Fruit fly (Drosophila melanogaster) whole organism, embryonic: ENCODE measurements around the gene RpS12.

Experiments used
- CG10543 ChIP-seq: fragments of 200-800 bp; sonication (Bioruptor generic); optimal IDR thresholded peaks from 3 replicates; lab custom pipeline; 2017; ENCODE audit warnings: missing biosample characterization, mild to moderate bottlenecking, missing genetic modification characterization, moderate library complexity
- CG12236 ChIP-seq: fragments of 200-800 bp; sonication (Bioruptor generic); optimal IDR thresholded peaks from 2 replicates; lab custom pipeline; 2016; ENCODE audit warnings: missing biosample characterization, missing genetic modification characterization
- CG1647 ChIP-seq: fragments of 200-800 bp; sonication (Bioruptor generic); optimal IDR thresholded peaks from 3 replicates; lab custom pipeline; 2016; ENCODE audit warnings: missing biosample characterization, missing genetic modification characterization
- CG16863 ChIP-seq: fragments of 200-800 bp; sonication (Bioruptor generic); optimal IDR thresholded peaks from 3 replicates; lab custom pipeline; 2016; ENCODE audit warnings: missing biosample characterization, missing genetic modification characterization
- CG31388 ChIP-seq: fragments of 200-800 bp; sonication (Bioruptor generic); optimal IDR thresholded peaks from 2 replicates; lab custom pipeline; 2016; ENCODE audit warnings: missing biosample characterization, missing genetic modification characterization
- CG3281 ChIP-seq: fragments of 200-800 bp; sonication (Bioruptor generic); optimal IDR thresholded peaks from 3 replicates; lab custom pipeline; 2017; ENCODE audit warnings: missing biosample characterization, mild to moderate bottlenecking, missing genetic modification characterization
- CG33557 ChIP-seq: fragments of 200-800 bp; sonication (Bioruptor generic); optimal IDR thresholded peaks from 2 replicates; lab custom pipeline; 2019; ENCODE audit warnings: missing biosample characterization, mild to moderate bottlenecking, missing genetic modification characterization, moderate library complexity
- CG3838 ChIP-seq: fragments of 200-800 bp; sonication (Bioruptor generic); optimal IDR thresholded peaks from 3 replicates; lab custom pipeline; 2016; ENCODE audit warnings: missing biosample characterization, missing genetic modification characterization
- CG43689 ChIP-seq: fragments of 200-800 bp; sonication (Bioruptor generic); IDR thresholded peaks from 2 replicates; pipeline ENCODE4 v1.3.6; 2022; ENCODE audit warnings: missing biosample characterization, missing genetic modification characterization
- CG9727 ChIP-seq: fragments of 200-800 bp; sonication (Bioruptor generic); optimal IDR thresholded peaks from 3 replicates; lab custom pipeline; 2017; ENCODE audit warnings: missing biosample characterization, mild to moderate bottlenecking, missing genetic modification characterization
- CkIIα-i1 ChIP-seq: fragments of 200-800 bp; sonication (Bioruptor generic); IDR thresholded peaks from 2 replicates; pipeline ENCODE4 v1.3.6; 2022; ENCODE audit warnings: missing biosample characterization, missing genetic modification characterization
- Dek ChIP-seq: fragments of 200-800 bp; sonication (Bioruptor generic); optimal IDR thresholded peaks from 3 replicates; lab custom pipeline; 2019; ENCODE audit warnings: missing biosample characterization, mild to moderate bottlenecking, missing genetic modification characterization, moderate library complexity
- Dfd ChIP-seq, 2 experiments: fragments of >200 bp; optimal IDR thresholded peaks; 2 replicates each; lab custom pipeline; 2017; ENCODE audit warnings: missing biosample characterization in 2 of 2, missing genetic modification characterization in 2 of 2
- E2f2 ChIP-seq: fragments of 200-800 bp; sonication (Bioruptor generic); IDR thresholded peaks from 2 replicates; pipeline ENCODE4 v1.3.6; 2022; ENCODE audit warnings: missing biosample characterization, missing genetic modification characterization
- Fer2 ChIP-seq: fragments of 200-800 bp; sonication (Bioruptor generic); optimal IDR thresholded peaks from 2 replicates; lab custom pipeline; 2018; ENCODE audit warnings: missing biosample characterization, mild to moderate bottlenecking, missing genetic modification characterization, moderate library complexity
- HHEX ChIP-seq: fragments of 200-800 bp; sonication (Bioruptor generic); optimal IDR thresholded peaks from 3 replicates; lab custom pipeline; 2017; ENCODE audit warnings: missing biosample characterization, mild to moderate bottlenecking, missing genetic modification characterization, missing genetic modification reagents
- Hey ChIP-seq: fragments of 200-800 bp; sonication (Bioruptor generic); optimal IDR thresholded peaks from 3 replicates; lab custom pipeline; 2018; ENCODE audit warnings: missing biosample characterization, mild to moderate bottlenecking, missing genetic modification characterization
- NFAT ChIP-seq: fragments of 200-800 bp; sonication (Bioruptor generic); IDR thresholded peaks from 2 replicates; pipeline ENCODE4 v1.3.6; 2022; ENCODE audit warnings: missing biosample characterization, missing genetic modification characterization
- Nf-YA ChIP-seq: fragments of 200-800 bp; sonication (Bioruptor generic); IDR thresholded peaks from 2 replicates; pipeline ENCODE4 v1.3.6; 2022; ENCODE audit warnings: missing biosample characterization, missing genetic modification characterization
- NfI ChIP-seq: fragments of 200-800 bp; sonication (Bioruptor generic); optimal IDR thresholded peaks from 3 replicates; lab custom pipeline; 2018; ENCODE audit warnings: missing biosample characterization, mild to moderate bottlenecking, missing genetic modification characterization, moderate library complexity
- Oli ChIP-seq: fragments of 200-800 bp; sonication (Bioruptor generic); optimal IDR thresholded peaks from 2 replicates; lab custom pipeline; 2018; ENCODE audit warnings: missing biosample characterization, mild to moderate bottlenecking, missing genetic modification characterization, moderate library complexity
- Poxn ChIP-seq: fragments of 200-800 bp; sonication (Bioruptor generic); IDR thresholded peaks from 2 replicates; pipeline ENCODE4 v1.3.6; 2022; ENCODE audit warnings: missing biosample characterization, missing genetic modification characterization
- Rfx ChIP-seq: fragments of 200-800 bp; sonication (Bioruptor generic); IDR thresholded peaks from 2 replicates; pipeline ENCODE4 v1.3.6; 2022; ENCODE audit warnings: missing biosample characterization, missing genetic modification characterization
- Sox102F ChIP-seq: fragments of 200-800 bp; sonication (Bioruptor generic); optimal IDR thresholded peaks from 2 replicates; lab custom pipeline; 2018; ENCODE audit warnings: missing biosample characterization, mild to moderate bottlenecking, missing genetic modification characterization, moderate library complexity
- Xbp1 ChIP-seq: fragments of 200-800 bp; sonication (Bioruptor generic); optimal IDR thresholded peaks from 3 replicates; lab custom pipeline; 2016; ENCODE audit warnings: missing biosample characterization, mild to moderate bottlenecking, missing genetic modification characterization
- aop ChIP-seq: fragments of 200-800 bp; sonication (Bioruptor generic); IDR thresholded peaks from 2 replicates; pipeline ENCODE4 v1.3.6; 2022; ENCODE audit warnings: missing biosample characterization, missing genetic modification characterization
- bcd ChIP-seq: fragments of 200-800 bp; sonication (Bioruptor generic); optimal IDR thresholded peaks from 2 replicates; lab custom pipeline; 2017; ENCODE audit warnings: missing biosample characterization, mild to moderate bottlenecking, missing genetic modification characterization
- cad ChIP-seq: fragments of >200 bp; optimal IDR thresholded peaks from 2 replicates; lab custom pipeline; 2017; ENCODE audit warnings: missing biosample characterization, missing genetic modification characterization
- cato ChIP-seq: fragments of 200-800 bp; sonication (Bioruptor generic); optimal IDR thresholded peaks from 2 replicates; lab custom pipeline; 2016; ENCODE audit warnings: missing biosample characterization, missing genetic modification characterization, borderline replicate concordance
- chm ChIP-seq: fragments of 200-800 bp; sonication (Bioruptor generic); IDR thresholded peaks from 2 replicates; pipeline ENCODE4 v1.3.6; 2022; ENCODE audit warnings: missing biosample characterization, missing genetic modification characterization
- danr ChIP-seq: fragments of 200-800 bp; sonication (Bioruptor generic); IDR thresholded peaks from 2 replicates; pipeline ENCODE4 v1.3.6; 2022; ENCODE audit warnings: missing biosample characterization, missing genetic modification characterization
- dimm ChIP-seq: fragments of 200-800 bp; sonication (Bioruptor generic); IDR thresholded peaks from 2 replicates; pipeline ENCODE4 v1.3.6; 2022; ENCODE audit warnings: missing biosample characterization, missing genetic modification characterization
- dmrt11E ChIP-seq: fragments of 200-800 bp; sonication (Bioruptor generic); optimal IDR thresholded peaks from 3 replicates; lab custom pipeline; 2018; ENCODE audit warnings: missing biosample characterization, mild to moderate bottlenecking, missing genetic modification characterization, moderate library complexity
- en ChIP-seq: fragments of 200-800 bp; sonication (Bioruptor generic); optimal IDR thresholded peaks from 2 replicates; lab custom pipeline; 2016; ENCODE audit warnings: missing biosample characterization, missing genetic modification characterization
- esg ChIP-seq: fragments of 200-800 bp; sonication (Bioruptor generic); conservative IDR thresholded peaks from 2 replicates; pipeline ENCODE4 v1.3.6; 2022; ENCODE audit warnings: missing biosample characterization, missing genetic modification characterization
- fd102C ChIP-seq: fragments of 200-800 bp; sonication (Bioruptor generic); optimal IDR thresholded peaks from 2 replicates; lab custom pipeline; 2018; ENCODE audit warnings: missing biosample characterization, mild to moderate bottlenecking, missing genetic modification characterization, moderate library complexity
- fd3F ChIP-seq: fragments of 200-800 bp; sonication (Bioruptor generic); optimal IDR thresholded peaks from 2 replicates; lab custom pipeline; 2018; ENCODE audit warnings: missing biosample characterization, mild to moderate bottlenecking, missing genetic modification characterization, moderate library complexity
- gcm2 ChIP-seq: fragments of 200-800 bp; sonication (Bioruptor generic); optimal IDR thresholded peaks from 2 replicates; lab custom pipeline; 2016; ENCODE audit warnings: missing biosample characterization, missing genetic modification characterization
- luna ChIP-seq: fragments of 200-800 bp; sonication (Bioruptor generic); optimal IDR thresholded peaks from 2 replicates; lab custom pipeline; 2016; ENCODE audit warnings: missing biosample characterization, missing genetic modification characterization
- nom ChIP-seq: fragments of 200-800 bp; sonication (Bioruptor generic); optimal IDR thresholded peaks from 2 replicates; lab custom pipeline; 2017; ENCODE audit warnings: missing biosample characterization, missing genetic modification characterization, mild to moderate bottlenecking, moderate library complexity, missing genetic modification reagents
- pan ChIP-seq, 4 experiments: fragments of >200 bp in 3 of 4; fragments of 200-800 bp in 1 of 4; sonication (Bioruptor generic) in 1 of 4; optimal IDR thresholded peaks in 3 of 4; IDR thresholded peaks in 1 of 4; 2 replicates each; pipeline versions ENCODE4 v1.3.6 to Lab custom; 2017 to 2022; ENCODE audit warnings: missing biosample characterization in 2 of 4, missing genetic modification characterization in 2 of 4, mixed read lengths in 1 of 4
- pho ChIP-seq: fragments of 200-800 bp; sonication (Bioruptor generic); optimal IDR thresholded peaks from 2 replicates; lab custom pipeline; 2016; ENCODE audit warnings: missing biosample characterization, missing genetic modification characterization
- pnt ChIP-seq: fragments of 200-800 bp; sonication (Bioruptor generic); optimal IDR thresholded peaks from 3 replicates; lab custom pipeline; 2016; ENCODE audit warnings: missing biosample characterization, missing genetic modification characterization
- pzg ChIP-seq: fragments of 200-800 bp; sonication (Bioruptor generic); optimal IDR thresholded peaks from 3 replicates; lab custom pipeline; 2018; ENCODE audit warnings: missing biosample characterization, mild to moderate bottlenecking, missing genetic modification characterization, moderate library complexity
- ssp ChIP-seq: fragments of 200-800 bp; sonication (Bioruptor generic); IDR thresholded peaks from 2 replicates; pipeline ENCODE4 v1.3.6; 2022; ENCODE audit warnings: missing biosample characterization, missing genetic modification characterization
- tap ChIP-seq: fragments of 200-800 bp; optimal IDR thresholded peaks from 3 replicates; lab custom pipeline; 2019; ENCODE audit warnings: missing biosample characterization, mild to moderate bottlenecking, missing genetic modification characterization, moderate library complexity
- tin ChIP-seq: fragments of 200-800 bp; sonication (Bioruptor generic); optimal IDR thresholded peaks from 3 replicates; lab custom pipeline; 2016; ENCODE audit warnings: missing biosample characterization, missing genetic modification characterization
- tup ChIP-seq: fragments of 200-800 bp; sonication (Bioruptor generic); optimal IDR thresholded peaks from 2 replicates; lab custom pipeline; 2016; ENCODE audit warnings: missing biosample characterization, mild to moderate bottlenecking, missing genetic modification characterization, moderate library complexity
- twi ChIP-seq: fragments of 200-800 bp; optimal IDR thresholded peaks from 2 replicates; lab custom pipeline; 2019; ENCODE audit warnings: missing biosample characterization, mild to moderate bottlenecking, missing genetic modification characterization, moderate library complexity
- vfl ChIP-seq: fragments of 200-800 bp; sonication (Bioruptor generic); optimal IDR thresholded peaks from 2 replicates; lab custom pipeline; 2016; ENCODE audit warnings: missing biosample characterization, missing genetic modification characterization
- wor ChIP-seq: fragments of 200-800 bp; sonication (Bioruptor generic); IDR thresholded peaks from 2 replicates; pipeline ENCODE4 v1.3.6; 2022; ENCODE audit warnings: missing biosample characterization, missing genetic modification characterization
- zfh2 ChIP-seq: fragments of 200-800 bp; sonication (Bioruptor generic); optimal IDR thresholded peaks from 2 replicates; lab custom pipeline; 2016; ENCODE audit warnings: missing biosample characterization, missing genetic modification characterization

RpS12 gene

dm6 chr3L:13021727-13022126, 1.4 kb upstream of the RpS12 start (continued):
- TF ChIP-seq vfl (GFP tag; lab: Kevin White, UChicago) (no peak), Sox102F (GFP tag; lab: Kevin White, UChicago) (peak; percentile 41), E2f2 (GFP tag; lab: Robert Waterston, UW) (0 out of 2 replicates have a peak, but pooled peaks have one; percentile 17), bcd (GFP tag; lab: Kevin White, UChicago) (no peak), danr (no peak), CG10543 (GFP tag; lab: Kevin White, UChicago) (no peak), Hey (tag; lab: Kevin White, UChicago) (no peak), luna (no peak), nom (GFP tag; lab: Kevin White, UChicago) (no peak), esg (GFP tag; lab: Robert Waterston, UW) (no peak), ssp (GFP tag; lab: Robert Waterston, UW) (no peak), cato (GFP tag; lab: Kevin White, UChicago) (no peak), CG9727 (no peak), dmrt11E (no peak), pzg (no peak), aop (GFP tag; lab: Robert Waterston, UW) (no peak), tup (GFP tag; lab: Kevin White, UChicago) (no peak), chm (GFP tag; lab: Robert Waterston, UW) (no peak), pho (GFP tag; lab: Kevin White, UChicago) (no peak), Oli (tag; lab: Kevin White, UChicago) (no peak), Dfd (GFP tag; optimal IDR thresholded peaks at IDR 0.05; lab: Kevin White, UChicago) (no peak), CG12236 (GFP tag; lab: Kevin White, UChicago) (no peak), CG43689 (GFP tag; lab: Robert Waterston, UW) (no peak), dimm (no peak), CG33557 (GFP tag; lab: Kevin White, UChicago) (no peak), CG1647 (no peak), CG3281 (GFP tag; lab: Kevin White, UChicago) (no peak), Poxn (GFP tag; lab: Robert Waterston, UW) (no peak), pnt (GFP tag; lab: Kevin White, UChicago) (no peak), cad (no peak), Fer2 (tag; lab: Kevin White, UChicago) (no peak), NFAT (GFP tag; lab: Robert Waterston, UW) (no peak), HHEX (GFP tag; lab: Kevin White, UChicago) (no peak), Dek (tag; lab: Kevin White, UChicago) (no peak), en (peak; percentile 26), gcm2 (GFP tag; lab: Kevin White, UChicago) (peak; percentile 37), CG31388 (GFP tag; lab: Kevin White, UChicago) (no peak), twi (tag; lab: Kevin White, UChicago) (no peak), zfh2 (GFP tag; lab: Kevin White, UChicago) (peak; percentile 22), wor (no peak), CkIIα-i1 (GFP tag; lab: Robert Waterston, UW) (no peak), pan (optimal IDR thresholded peaks at IDR 0.05; lab: Kevin White, UChicago) (no peak), pan (GFP tag; optimal IDR thresholded peaks at IDR 0.05 in 1 of 2, IDR thresholded peaks at IDR 0.05 in 1 of 2) (peak in 1 of 2 experiments; percentile 38), tap (peak; percentile 21), tin (GFP tag; lab: Kevin White, UChicago) (no peak), Rfx (peak; percentile 40; the same call in 1 of the 2 replicates), Nf-YA (GFP tag; lab: Robert Waterston, UW) (no peak), CG3838 (GFP tag; lab: Kevin White, UChicago) (no peak), fd102C (no peak), CG16863 (GFP tag; lab: Kevin White, UChicago) (no peak), fd3F (GFP tag; lab: Kevin White, UChicago) (no peak), Xbp1 (GFP tag; lab: Kevin White, UChicago) (no peak), NfI (peak; percentile 27)
